Worm (Caenorhabditis elegans) whole organism, L1 larva: ENCODE data around the gene tmem-138.
A peak's percentile ranks its signal among the peaks of the same experiment; 100 is the strongest.

Source experiments
- C04F5.9 ChIP-seq: sonication (generic microtip); optimal IDR thresholded peaks from 2 replicates; lab custom pipeline; 2016; ENCODE audit warnings: missing genetic modification characterization, missing compliant biosample characterization
- Y116A8C.19 ChIP-seq: sonication (generic microtip); optimal IDR thresholded peaks from 2 replicates; lab custom pipeline; 2016; ENCODE audit warnings: missing compliant biosample characterization, missing genetic modification characterization, borderline replicate concordance
- aha-1 ChIP-seq: fragments of 150-350 bp; optimal IDR thresholded peaks from 2 replicates; lab custom pipeline; 2014; ENCODE audit warnings: missing biosample characterization, missing genetic modification characterization
- alr-1 ChIP-seq: fragments of 200-800 bp; sonication (Bioruptor generic); optimal IDR thresholded peaks from 2 replicates; lab custom pipeline; 2018; ENCODE audit warnings: borderline replicate concordance, mild to moderate bottlenecking, missing genetic modification characterization, missing compliant biosample characterization
- ama-1 ChIP-seq: fragments of 150-350 bp; optimal IDR thresholded peaks from 2 replicates; lab custom pipeline; 2014
- blmp-1 ChIP-seq: fragments of 150-350 bp; optimal IDR thresholded peaks from 2 replicates; lab custom pipeline; 2014; ENCODE audit warnings: missing biosample characterization, missing genetic modification characterization
- ceh-82 ChIP-seq, 3 experiments: fragments of 150-350 bp in 1 of 3; sonication (generic microtip) in 2 of 3; optimal IDR thresholded peaks; 2 replicates each; lab custom pipeline; 2014 to 2017; ENCODE audit warnings: missing biosample characterization in 3 of 3, missing genetic modification characterization in 3 of 3
- ceh-88 ChIP-seq: fragments of 200-800 bp; sonication (Bioruptor generic); IDR thresholded peaks from 2 replicates; pipeline ENCODE4 v1.3.6; 2022; ENCODE audit warnings: missing genetic modification characterization, missing compliant biosample characterization
- ceh-90 ChIP-seq: sonication (generic microtip); optimal IDR thresholded peaks from 2 replicates; lab custom pipeline; 2016; ENCODE audit warnings: missing genetic modification characterization, missing compliant biosample characterization
- ces-1 ChIP-seq: fragments of 150-350 bp; optimal IDR thresholded peaks from 2 replicates; lab custom pipeline; 2014; ENCODE audit warnings: missing biosample characterization, missing genetic modification reagents, missing genetic modification characterization
- dpl-1 ChIP-seq, 3 experiments: fragments of 150-350 bp in 2 of 3; sonication (generic microtip) in 1 of 3; optimal IDR thresholded peaks; 2 replicates each; lab custom pipeline; 2014 to 2017; ENCODE audit warnings: missing biosample characterization in 3 of 3, missing genetic modification characterization in 3 of 3, missing genetic modification reagents in 3 of 3
- egl-13 ChIP-seq: sonication (generic microtip); optimal IDR thresholded peaks from 2 replicates; lab custom pipeline; 2016; ENCODE audit warnings: missing genotype, missing genetic modification reagents, missing genetic modification characterization, missing compliant biosample characterization
- elt-3 ChIP-seq, 6 experiments: fragments of 150-350 bp in 1 of 6; sonication (generic microtip); optimal IDR thresholded peaks; 2 replicates each; lab custom pipeline; 2017 to 2018; ENCODE audit warnings: missing biosample characterization in 6 of 6, missing genetic modification characterization in 6 of 6, inconsistent platforms in 1 of 6
- ets-5 ChIP-seq: fragments of 200-800 bp; sonication (Bioruptor generic); IDR thresholded peaks from 2 replicates; pipeline ENCODE4 v1.3.6; 2022; ENCODE audit warnings: missing genetic modification characterization, missing compliant biosample characterization
- fkh-10 ChIP-seq: sonication (generic microtip); optimal IDR thresholded peaks from 2 replicates; lab custom pipeline; 2017; ENCODE audit warnings: missing biosample characterization, missing genetic modification reagents, missing genetic modification characterization
- fkh-4 ChIP-seq: sonication (generic microtip); optimal IDR thresholded peaks from 2 replicates; lab custom pipeline; 2016; ENCODE audit warnings: missing compliant biosample characterization, missing genetic modification characterization, borderline replicate concordance
- fos-1 ChIP-seq: fragments of 150-350 bp; optimal IDR thresholded peaks from 2 replicates; lab custom pipeline; 2014; ENCODE audit warnings: missing biosample characterization, missing genetic modification characterization
- hlh-17 ChIP-seq: fragments of 200-800 bp; sonication (Bioruptor generic); optimal IDR thresholded peaks from 2 replicates; lab custom pipeline; 2018; ENCODE audit warnings: missing genetic modification characterization, mild to moderate bottlenecking, missing compliant biosample characterization, moderate library complexity, borderline replicate concordance
- hpl-2 ChIP-seq: fragments of 150-350 bp; optimal IDR thresholded peaks from 2 replicates; lab custom pipeline; 2014; ENCODE audit warnings: missing biosample characterization, missing genetic modification reagents, missing genetic modification characterization
- irx-1 ChIP-seq: sonication (generic microtip); optimal IDR thresholded peaks from 2 replicates; lab custom pipeline; 2016; ENCODE audit warnings: missing genetic modification characterization, missing compliant biosample characterization
- isw-1 ChIP-seq: fragments of 200-800 bp; sonication (Bioruptor generic); IDR thresholded peaks from 2 replicates; pipeline ENCODE4 v1.3.6; 2022; ENCODE audit warnings: missing genetic modification characterization, missing compliant biosample characterization
- lin-13 ChIP-seq: fragments of 150-350 bp; optimal IDR thresholded peaks from 2 replicates; lab custom pipeline; 2014; ENCODE audit warnings: missing biosample characterization, missing genetic modification reagents, missing genetic modification characterization
- lin-14 ChIP-seq: fragments of 200-800 bp; sonication (Bioruptor generic); optimal IDR thresholded peaks from 2 replicates; lab custom pipeline; 2018; ENCODE audit warnings: mild to moderate bottlenecking, missing genetic modification characterization, moderate library complexity, missing compliant biosample characterization
- lin-15B ChIP-seq: fragments of 150-350 bp; sonication (generic microtip); optimal IDR thresholded peaks from 3 replicates; lab custom pipeline; 2014; ENCODE audit warnings: missing biosample characterization, missing genetic modification characterization
- lin-39 ChIP-seq: fragments of 150-350 bp; optimal IDR thresholded peaks from 2 replicates; lab custom pipeline; 2014; ENCODE audit warnings: missing biosample characterization, missing genetic modification reagents, missing genetic modification characterization
- mab-9 ChIP-seq: fragments of 200-800 bp; sonication (Bioruptor generic); IDR thresholded peaks from 2 replicates; pipeline ENCODE4 v1.3.6; 2022; ENCODE audit warnings: missing genetic modification reagents, missing genetic modification characterization, missing compliant biosample characterization
- mef-2 ChIP-seq: fragments of 150-350 bp; optimal IDR thresholded peaks from 2 replicates; lab custom pipeline; 2014; ENCODE audit warnings: missing biosample characterization, missing genetic modification characterization
- mep-1 ChIP-seq: fragments of 150-350 bp; optimal IDR thresholded peaks from 2 replicates; lab custom pipeline; 2014; ENCODE audit warnings: missing biosample characterization, missing genetic modification characterization
- nhr-12 ChIP-seq: sonication (generic microtip); optimal IDR thresholded peaks from 2 replicates; lab custom pipeline; 2017; ENCODE audit warnings: missing biosample characterization, missing genetic modification characterization
- nhr-19 ChIP-seq: fragments of 200-800 bp; sonication (Bioruptor generic); conservative IDR thresholded peaks from 2 replicates; pipeline ENCODE4 v1.3.6; 2022; ENCODE audit warnings: missing genetic modification characterization, missing compliant biosample characterization
- nhr-28 ChIP-seq: fragments of 150-350 bp; optimal IDR thresholded peaks from 2 replicates; lab custom pipeline; 2014; ENCODE audit warnings: missing biosample characterization, missing genetic modification characterization
- nhr-47 ChIP-seq: sonication (generic microtip); optimal IDR thresholded peaks from 2 replicates; lab custom pipeline; 2016; ENCODE audit warnings: mild to moderate bottlenecking, missing genetic modification characterization, moderate library complexity, missing compliant biosample characterization
- nhr-71 ChIP-seq: sonication (generic microtip); optimal IDR thresholded peaks from 2 replicates; lab custom pipeline; 2016; ENCODE audit warnings: mild to moderate bottlenecking, missing genetic modification characterization, moderate library complexity, missing compliant biosample characterization
- nhr-76 ChIP-seq: sonication (generic microtip); optimal IDR thresholded peaks from 2 replicates; lab custom pipeline; 2017; ENCODE audit warnings: missing biosample characterization, missing genetic modification characterization
- nhr-77 ChIP-seq: fragments of 150-350 bp; optimal IDR thresholded peaks from 2 replicates; lab custom pipeline; 2014; ENCODE audit warnings: missing biosample characterization, missing genetic modification characterization
- nhr-84 ChIP-seq: sonication (generic microtip); optimal IDR thresholded peaks from 2 replicates; lab custom pipeline; 2017; ENCODE audit warnings: missing biosample characterization, missing genetic modification characterization
- pag-3 ChIP-seq: sonication (generic microtip); optimal IDR thresholded peaks from 2 replicates; lab custom pipeline; 2017; ENCODE audit warnings: missing genetic modification characterization, mild to moderate bottlenecking, missing compliant biosample characterization, antibody characterized with exemption, borderline replicate concordance; ENCODE audit not compliant: insufficient read depth
- pqm-1 ChIP-seq: sonication (generic microtip); optimal IDR thresholded peaks from 3 replicates; lab custom pipeline; 2017; ENCODE audit warnings: missing biosample characterization, missing genetic modification characterization
- rnt-1 ChIP-seq: sonication (generic microtip); optimal IDR thresholded peaks from 2 replicates; lab custom pipeline; 2016; ENCODE audit warnings: mild to moderate bottlenecking, missing genetic modification characterization, moderate library complexity, missing compliant biosample characterization
- skn-1 ChIP-seq: fragments of 150-350 bp; optimal IDR thresholded peaks from 2 replicates; lab custom pipeline; 2014; ENCODE audit warnings: missing biosample characterization, missing genetic modification characterization
- snpc-4 ChIP-seq: fragments of 150-350 bp; optimal IDR thresholded peaks from 2 replicates; lab custom pipeline; 2014; ENCODE audit warnings: missing biosample characterization, missing genetic modification characterization
- sox-4 ChIP-seq: sonication (generic microtip); optimal IDR thresholded peaks from 2 replicates; lab custom pipeline; 2016; ENCODE audit warnings: missing genetic modification characterization, missing compliant biosample characterization
- sup-37 ChIP-seq: fragments of 200-800 bp; sonication (Bioruptor generic); optimal IDR thresholded peaks from 2 replicates; lab custom pipeline; 2018; ENCODE audit warnings: mild to moderate bottlenecking, missing genetic modification characterization, missing compliant biosample characterization
- unc-86 ChIP-seq: sonication (generic microtip); optimal IDR thresholded peaks from 2 replicates; lab custom pipeline; 2016; ENCODE audit warnings: missing genetic modification characterization, missing compliant biosample characterization
- unc-98 ChIP-seq: fragments of 200-800 bp; sonication (Bioruptor generic); IDR thresholded peaks from 2 replicates; pipeline ENCODE4 v1.3.6; 2022; ENCODE audit warnings: missing genetic modification characterization, missing compliant biosample characterization
- xbp-1 ChIP-seq: sonication (generic microtip); optimal IDR thresholded peaks from 2 replicates; lab custom pipeline; 2016; ENCODE audit warnings: missing genetic modification characterization, missing compliant biosample characterization
- zag-1 ChIP-seq: fragments of 150-350 bp; optimal IDR thresholded peaks from 2 replicates; lab custom pipeline; 2014; ENCODE audit warnings: missing biosample characterization, missing genetic modification characterization
- zip-4 ChIP-seq: fragments of 200-800 bp; sonication (Bioruptor generic); optimal IDR thresholded peaks from 2 replicates; lab custom pipeline; 2018; ENCODE audit warnings: mild to moderate bottlenecking, missing genetic modification characterization, moderate library complexity, missing compliant biosample characterization
- ztf-11 ChIP-seq, 2 experiments: sonication (generic microtip); optimal IDR thresholded peaks; 2 replicates each; lab custom pipeline; 2016 to 2017; ENCODE audit warnings: missing genetic modification characterization in 2 of 2, missing biosample characterization in 1 of 2, missing compliant biosample characterization in 1 of 2
- ztf-4 ChIP-seq: fragments of 150-350 bp; optimal IDR thresholded peaks from 2 replicates; lab custom pipeline; 2014; ENCODE audit warnings: missing biosample characterization, missing genetic modification characterization

Gene tmem-138

DNA sequence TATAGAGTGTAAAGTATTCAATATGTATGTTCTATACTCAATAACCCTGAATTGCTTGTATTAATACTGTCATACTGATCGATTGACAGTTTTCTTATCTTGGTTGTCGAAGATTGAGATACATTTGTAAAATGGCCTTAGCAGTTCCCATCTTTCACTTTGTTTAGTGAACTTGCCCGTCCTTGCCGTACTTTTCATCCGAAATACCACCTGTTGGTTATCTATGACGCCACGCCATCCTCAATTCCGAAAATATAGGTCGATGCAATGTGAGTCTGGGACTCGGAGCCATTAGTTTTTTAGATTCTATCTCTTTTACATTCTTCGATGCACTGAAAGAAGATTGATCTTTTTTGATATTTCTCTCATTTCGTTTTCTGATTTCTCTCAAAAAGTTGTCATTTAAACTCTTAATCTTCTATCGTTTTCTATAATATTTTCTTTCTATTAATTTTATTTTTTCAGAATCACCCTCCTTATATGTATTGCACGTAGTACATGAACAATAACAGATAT, 27.6 kb upstream of the tmem-138 start, which contains the start of gene ulp-4 (continued):
- TF ChIP-seq ama-1 (lab: Kevin White, UChicago): no peak
- no peak for TF ChIP-seq ztf-4 (tag; lab: Kevin White, UChicago)
- TF ChIP-seq dpl-1 (GFP tag; optimal IDR thresholded peaks at IDR 0.05; lab: Kevin White, UChicago): no peak
- peak; percentile 71 for TF ChIP-seq nhr-71 (tag; lab: Kevin White, UChicago)
- TF ChIP-seq ceh-90 (tag; lab: Kevin White, UChicago): no peak
- TF ChIP-seq fos-1 (tag; lab: Kevin White, UChicago): no peak
- no peak for TF ChIP-seq alr-1 (tag; lab: Kevin White, UChicago)
- no peak for TF ChIP-seq nhr-28 (tag; lab: Kevin White, UChicago)
- no peak for TF ChIP-seq ces-1
- no peak for TF ChIP-seq pqm-1 (tag; lab: Kevin White, UChicago)
- TF ChIP-seq C04F5.9 (tag; lab: Kevin White, UChicago): no peak
- no peak for TF ChIP-seq sup-37 (GFP tag; lab: Kevin White, UChicago)
- TF ChIP-seq aha-1 (tag; lab: Kevin White, UChicago): no peak
- no peak for TF ChIP-seq hlh-17
- TF ChIP-seq lin-13 (GFP tag; lab: Kevin White, UChicago): no peak
- no peak for TF ChIP-seq mef-2 (tag; lab: Kevin White, UChicago)
- no peak for TF ChIP-seq ceh-82 (tag; optimal IDR thresholded peaks at IDR 0.05; lab: Kevin White, UChicago)
- TF ChIP-seq xbp-1 (tag; lab: Kevin White, UChicago): peak; percentile 3
- no peak for TF ChIP-seq snpc-4 (tag; lab: Kevin White, UChicago)
- peak; percentile 34 for TF ChIP-seq mep-1 (tag; lab: Kevin White, UChicago)
- peak; percentile 64 for TF ChIP-seq rnt-1
- peak; percentile 63 for TF ChIP-seq lin-14
- no peak for TF ChIP-seq fkh-4 (tag; lab: Kevin White, UChicago)
- TF ChIP-seq zip-4 (GFP tag; lab: Kevin White, UChicago): no peak
- peak; percentile 26 for TF ChIP-seq blmp-1 (tag; lab: Kevin White, UChicago)
- TF ChIP-seq nhr-77: no peak
- TF ChIP-seq lin-15B (tag; lab: Kevin White, UChicago): no peak
- no peak for TF ChIP-seq nhr-12 (tag; lab: Kevin White, UChicago)
- no peak for TF ChIP-seq nhr-76 (tag; lab: Kevin White, UChicago)
- TF ChIP-seq ztf-11 (tag; optimal IDR thresholded peaks at IDR 0.05; lab: Kevin White, UChicago): no peak
- TF ChIP-seq hpl-2 (GFP tag; lab: Kevin White, UChicago): no peak
- TF ChIP-seq irx-1: no peak
- no peak for TF ChIP-seq skn-1 (tag; lab: Kevin White, UChicago)
- no peak for TF ChIP-seq fkh-10 (GFP tag; lab: Kevin White, UChicago)
- no peak for TF ChIP-seq elt-3 (tag; optimal IDR thresholded peaks at IDR 0.05; lab: Kevin White, UChicago)
- peak; percentile 49 for TF ChIP-seq nhr-19 (GFP tag; lab: Robert Waterston, UW)
- no peak for TF ChIP-seq ceh-88 (GFP tag; lab: Robert Waterston, UW)
- TF ChIP-seq ets-5 (GFP tag; lab: Robert Waterston, UW): no peak

DNA sequence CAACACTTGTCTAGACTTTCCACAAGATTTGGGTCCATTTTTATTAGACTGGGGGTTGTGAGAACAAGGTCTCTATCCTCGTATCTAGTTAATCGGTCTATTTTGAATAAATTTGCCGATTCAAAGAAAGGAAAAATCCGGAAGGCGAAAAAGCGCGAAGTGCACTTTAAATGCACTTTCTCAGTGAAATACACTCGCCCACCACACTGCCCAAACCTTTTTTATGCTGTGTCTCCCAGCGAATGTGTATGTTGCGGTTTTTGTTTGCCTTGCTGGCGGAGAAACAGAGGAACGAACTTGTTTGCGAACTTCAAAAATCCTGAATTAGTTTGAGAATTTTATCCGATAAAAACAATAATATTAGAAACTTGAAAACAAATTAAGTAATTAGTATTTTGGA, 26.3 kb upstream of the tmem-138 start:
- TF ChIP-seq fkh-10 (GFP tag; lab: Kevin White, UChicago) (no peak), lin-14 (peak; percentile 33), nhr-77 (no peak), pag-3 (no peak), dpl-1 (GFP tag; optimal IDR thresholded peaks at IDR 0.05; lab: Kevin White, UChicago) (no peak), isw-1 (GFP tag; lab: Robert Waterston, UW) (no peak), blmp-1 (tag; lab: Kevin White, UChicago) (peak; percentile 21), unc-86 (tag; lab: Kevin White, UChicago) (no peak), elt-3 (tag; optimal IDR thresholded peaks at IDR 0.05; lab: Kevin White, UChicago) (no peak), ztf-4 (tag; lab: Kevin White, UChicago) (no peak), C04F5.9 (tag; lab: Kevin White, UChicago) (no peak), nhr-84 (no peak), skn-1 (tag; lab: Kevin White, UChicago) (peak; percentile 24), nhr-71 (tag; lab: Kevin White, UChicago) (no peak), fkh-4 (tag; lab: Kevin White, UChicago) (no peak), mef-2 (tag; lab: Kevin White, UChicago) (no peak), mab-9 (GFP tag; lab: Robert Waterston, UW) (no peak), Y116A8C.19 (tag; lab: Kevin White, UChicago) (no peak), ceh-82 (tag; optimal IDR thresholded peaks at IDR 0.05; lab: Kevin White, UChicago) (no peak), zag-1 (no peak), nhr-19 (GFP tag; lab: Robert Waterston, UW) (no peak), egl-13 (tag; lab: Kevin White, UChicago) (no peak), nhr-47 (tag; lab: Kevin White, UChicago) (no peak), sox-4 (tag; lab: Kevin White, UChicago) (no peak), unc-98 (GFP tag; lab: Robert Waterston, UW) (no peak), fos-1 (tag; lab: Kevin White, UChicago) (no peak), lin-39 (no peak)
